Worm (Caenorhabditis elegans): ENCODE data around the gene ddr-1.

The ddr-1 gene

ce11 chrX:5467820-5468270 is 6.8 kb downstream of the ddr-1 start, which contains the start of gene dpyd-1:
Gene dpyd-1, plus strand, starts transcription at chrX:5467870.
- TF ChIP-seq fos-1 (tag; optimal IDR thresholded peaks at IDR 0.05), result no peak
- no peak for TF ChIP-seq ceh-28 (tag; optimal IDR thresholded peaks at IDR 0.05)
- TF ChIP-seq daf-19 (GFP tag; conservative IDR thresholded peaks at IDR 0.05), result no peak
- TF ChIP-seq vab-7 (GFP tag; IDR thresholded peaks at IDR 0.05), result no peak
- no peak for TF ChIP-seq ceh-20 (GFP tag; IDR thresholded peaks at IDR 0.05)
- TF ChIP-seq F26F4.8 (GFP tag; conservative IDR thresholded peaks at IDR 0.05), result no peak
- no peak for TF ChIP-seq attf-4 (tag; optimal IDR thresholded peaks at IDR 0.05)
- TF ChIP-seq spr-3 (GFP tag; optimal IDR thresholded peaks at IDR 0.05), result no peak
- no peak for TF ChIP-seq dmd-8 (GFP tag; IDR thresholded peaks at IDR 0.05)
- TF ChIP-seq nhr-28 (tag; optimal IDR thresholded peaks at IDR 0.05), result peak; percentile 50
- peak; percentile 92 for TF ChIP-seq dve-1 (tag; optimal IDR thresholded peaks at IDR 0.05; ENCODE audit: insufficient read depth)
- TF ChIP-seq hif-1 (tag; optimal IDR thresholded peaks at IDR 0.05), result no peak
- peak; percentile 54 for TF ChIP-seq hlh-11 (tag; optimal IDR thresholded peaks at IDR 0.05)
- no peak for TF ChIP-seq set-16 (GFP tag; IDR thresholded peaks at IDR 0.05)
- no peak for TF ChIP-seq aly-2 (tag; optimal IDR thresholded peaks at IDR 0.05)
- TF ChIP-seq pha-4 (GFP tag; IDR thresholded peaks at IDR 0.05), result no peak
- no peak for TF ChIP-seq pha-4 (tag; optimal IDR thresholded peaks at IDR 0.05)
- no peak for TF ChIP-seq daf-16 (GFP tag; optimal IDR thresholded peaks at IDR 0.05)
- TF ChIP-seq daf-16 (tag; optimal IDR thresholded peaks at IDR 0.05), result peak; percentile 42
- TF ChIP-seq R02D3.7 (tag; optimal IDR thresholded peaks at IDR 0.05), result no peak
- TF ChIP-seq php-3 (GFP tag; IDR thresholded peaks at IDR 0.05), result peak; percentile 66; the same call in 1 of the 2 replicates
- no peak for TF ChIP-seq gei-8 (GFP tag; optimal IDR thresholded peaks at IDR 0.05)
- TF ChIP-seq duxl-1 (tag; optimal IDR thresholded peaks at IDR 0.05; ENCODE audit: poor library complexity), result no peak
- no peak for TF ChIP-seq lin-29 (GFP tag; IDR thresholded peaks at IDR 0.05)
- no peak for TF ChIP-seq zip-2 (tag; optimal IDR thresholded peaks at IDR 0.05)
- TF ChIP-seq mep-1 (tag; optimal IDR thresholded peaks at IDR 0.05), result peak; percentile 21
- no peak for TF ChIP-seq Y48G9A.11 (GFP tag; IDR thresholded peaks at IDR 0.05)
- TF ChIP-seq dpl-1 (GFP tag; optimal IDR thresholded peaks at IDR 0.05), result no peak
- no peak for TF ChIP-seq F10B5.3 (tag; optimal IDR thresholded peaks at IDR 0.05)
- no peak for TF ChIP-seq zfp-3 (GFP tag; conservative IDR thresholded peaks at IDR 0.05)
- peak; percentile 76 for TF ChIP-seq mxl-3 (GFP tag; optimal IDR thresholded peaks at IDR 0.05)
- no peak for TF ChIP-seq T26A8.4 (GFP tag; IDR thresholded peaks at IDR 0.05)
- peak; percentile 72 for TF ChIP-seq hlh-30 (tag; optimal IDR thresholded peaks at IDR 0.05; ENCODE audit: insufficient read depth)
- TF ChIP-seq mdl-1 (tag; optimal IDR thresholded peaks at IDR 0.05), result peak; percentile 76 to 96
- TF ChIP-seq nhr-11 (tag; optimal IDR thresholded peaks at IDR 0.05), result no peak
- peak; percentile 59 for TF ChIP-seq pqm-1 (tag; optimal IDR thresholded peaks at IDR 0.05)
- no peak for TF ChIP-seq ztf-11 (tag; optimal IDR thresholded peaks at IDR 0.05)
- TF ChIP-seq F37D6.2 (tag; optimal IDR thresholded peaks at IDR 0.05), result no peak
- no peak for TF ChIP-seq zip-11 (GFP tag; IDR thresholded peaks at IDR 0.05)
- TF ChIP-seq fkh-10 (GFP tag; optimal IDR thresholded peaks at IDR 0.05), result no peak
- no peak for TF ChIP-seq mdt-29 (GFP tag; IDR thresholded peaks at IDR 0.05)
- no peak for TF ChIP-seq ceh-32 (tag; optimal IDR thresholded peaks at IDR 0.05; ENCODE audit: poor library complexity)
- TF ChIP-seq dmd-6 (GFP tag; IDR thresholded peaks at IDR 0.05), result peak; percentile 80
- TF ChIP-seq snpc-1.2 (GFP tag; IDR thresholded peaks at IDR 0.05), result no peak
- TF ChIP-seq unc-130 (GFP tag; optimal IDR thresholded peaks at IDR 0.05), result no peak
- TF ChIP-seq dmd-9 (GFP tag; IDR thresholded peaks at IDR 0.05), result no peak
- no peak for TF ChIP-seq nhr-102 (tag; optimal IDR thresholded peaks at IDR 0.05)
- TF ChIP-seq lin-13 (GFP tag; optimal IDR thresholded peaks at IDR 0.05), result no peak
- no peak for TF ChIP-seq lin-38 (GFP tag; IDR thresholded peaks at IDR 0.05)
- TF ChIP-seq nhr-77 (tag; optimal IDR thresholded peaks at IDR 0.05), result no peak
- no peak for TF ChIP-seq nhr-6 (tag; optimal IDR thresholded peaks at IDR 0.05)
- TF ChIP-seq mxl-2 (GFP tag; conservative IDR thresholded peaks at IDR 0.05), result no peak
